Worm (Caenorhabditis elegans): ENCODE results near the gene K09E4.3.

K09E4.3 gene

ce11 chrII:14106164-14106563 lies 20.6 kb downstream of the K09E4.3 start:
- TF ChIP-seq klf-2 (GFP tag; conservative IDR thresholded peaks at IDR 0.05) (no peak), ztf-29 (GFP tag; IDR thresholded peaks at IDR 0.05) (no peak), ref-1 (GFP tag; conservative IDR thresholded peaks at IDR 0.05) (no peak), cog-1 (tag; optimal IDR thresholded peaks at IDR 0.05) (no peak), med-1 (GFP tag; optimal IDR thresholded peaks at IDR 0.05; ENCODE audit: insufficient read depth) (no peak), T22C8.4 (GFP tag; IDR thresholded peaks at IDR 0.05) (no peak), flt-1 (GFP tag; IDR thresholded peaks at IDR 0.05) (no peak), ztf-23 (GFP tag; IDR thresholded peaks at IDR 0.05) (no peak)

- TF ChIP-seq med-1 (GFP tag; optimal IDR thresholded peaks at IDR 0.05; ENCODE audit: insufficient read depth) (no peak), ref-1 (GFP tag; conservative IDR thresholded peaks at IDR 0.05) (no peak), cog-1 (tag; optimal IDR thresholded peaks at IDR 0.05) (no peak), ztf-23 (GFP tag; IDR thresholded peaks at IDR 0.05) (no peak), ztf-29 (GFP tag; IDR thresholded peaks at IDR 0.05) (no peak), tab-1 (GFP tag; IDR thresholded peaks at IDR 0.05) (no peak), T22C8.4 (GFP tag; IDR thresholded peaks at IDR 0.05) (no peak), klf-2 (GFP tag; conservative IDR thresholded peaks at IDR 0.05) (no peak), flt-1 (GFP tag; IDR thresholded peaks at IDR 0.05) (no peak)
Observed at ce11 chrII:14104470-14104869, 22.3 kb downstream of the K09E4.3 start, which contains the start of gene gur-4. gur-4 (plus strand) TSS chrII:14104770.

ce11 chrII:14102112-14102511 lies 24.6 kb downstream of the K09E4.3 start:
- TF ChIP-seq ref-1 (GFP tag; conservative IDR thresholded peaks at IDR 0.05): no peak
- no peak for TF ChIP-seq T22C8.4 (GFP tag; IDR thresholded peaks at IDR 0.05)
- no peak for TF ChIP-seq cog-1 (tag; optimal IDR thresholded peaks at IDR 0.05)
- no peak for TF ChIP-seq flt-1 (GFP tag; IDR thresholded peaks at IDR 0.05)
- TF ChIP-seq ztf-23 (GFP tag; IDR thresholded peaks at IDR 0.05): no peak
- no peak for TF ChIP-seq med-1 (GFP tag; optimal IDR thresholded peaks at IDR 0.05; ENCODE audit: insufficient read depth)

ce11 chrII:14100963-14101362 lies 25.8 kb downstream of the K09E4.3 start, which contains the start of gene bkip-1:
bkip-1 (plus strand) TSS chrII:14101263.
- TF ChIP-seq cog-1 (tag; optimal IDR thresholded peaks at IDR 0.05): no peak
- TF ChIP-seq klf-2 (GFP tag; conservative IDR thresholded peaks at IDR 0.05): no peak
- TF ChIP-seq ztf-29 (GFP tag; IDR thresholded peaks at IDR 0.05): no peak
- no peak for TF ChIP-seq tab-1 (GFP tag; IDR thresholded peaks at IDR 0.05)
- no peak for TF ChIP-seq flt-1 (GFP tag; IDR thresholded peaks at IDR 0.05)
- TF ChIP-seq ztf-23 (GFP tag; IDR thresholded peaks at IDR 0.05): no peak
- TF ChIP-seq ref-1 (GFP tag; conservative IDR thresholded peaks at IDR 0.05): no peak
- TF ChIP-seq T22C8.4 (GFP tag; IDR thresholded peaks at IDR 0.05): no peak
- TF ChIP-seq med-1 (GFP tag; optimal IDR thresholded peaks at IDR 0.05; ENCODE audit: insufficient read depth): no peak

- no peak for TF ChIP-seq med-1 (GFP tag; optimal IDR thresholded peaks at IDR 0.05; ENCODE audit: insufficient read depth)
- TF ChIP-seq ztf-29 (GFP tag; IDR thresholded peaks at IDR 0.05): no peak
Observed at ce11 chrII:14098348-14098747, 28.4 kb downstream of the K09E4.3 start.

ce11 chrII:14097518-14097917 lies 29.2 kb downstream of the K09E4.3 start, which contains the start of gene Y39G8C.2:
Y39G8C.2 (minus strand) TSS chrII:14097618.
- no peak for TF ChIP-seq ztf-23 (GFP tag; IDR thresholded peaks at IDR 0.05)
- TF ChIP-seq T22C8.4 (GFP tag; IDR thresholded peaks at IDR 0.05): no peak
- no peak for TF ChIP-seq ztf-29 (GFP tag; IDR thresholded peaks at IDR 0.05)
- TF ChIP-seq cog-1 (tag; optimal IDR thresholded peaks at IDR 0.05): no peak
- no peak for TF ChIP-seq ref-1 (GFP tag; conservative IDR thresholded peaks at IDR 0.05)
- TF ChIP-seq tab-1 (GFP tag; IDR thresholded peaks at IDR 0.05): no peak
- TF ChIP-seq med-1 (GFP tag; optimal IDR thresholded peaks at IDR 0.05; ENCODE audit: insufficient read depth): no peak
- no peak for TF ChIP-seq klf-2 (GFP tag; conservative IDR thresholded peaks at IDR 0.05)
- no peak for TF ChIP-seq flt-1 (GFP tag; IDR thresholded peaks at IDR 0.05)

ce11 chrII:14096814-14097213 lies 29.9 kb downstream of the K09E4.3 start:
- TF ChIP-seq ztf-23 (GFP tag; IDR thresholded peaks at IDR 0.05) (peak; percentile 3; the same call in 1 of the 2 replicates), flt-1 (GFP tag; IDR thresholded peaks at IDR 0.05) (0 out of 2 replicates have a peak, but pooled peaks have one; percentile 7), ref-1 (GFP tag; conservative IDR thresholded peaks at IDR 0.05) (no peak), klf-2 (GFP tag; conservative IDR thresholded peaks at IDR 0.05) (no peak)

ce11 chrII:14095875-14096274 lies 30.9 kb downstream of the K09E4.3 start:
- TF ChIP-seq T22C8.4 (GFP tag; IDR thresholded peaks at IDR 0.05) (no peak), ztf-23 (GFP tag; IDR thresholded peaks at IDR 0.05) (no peak), tab-1 (GFP tag; IDR thresholded peaks at IDR 0.05) (no peak), med-1 (GFP tag; optimal IDR thresholded peaks at IDR 0.05; ENCODE audit: insufficient read depth) (no peak), ref-1 (GFP tag; conservative IDR thresholded peaks at IDR 0.05) (no peak), flt-1 (GFP tag; IDR thresholded peaks at IDR 0.05) (no peak), ztf-29 (GFP tag; IDR thresholded peaks at IDR 0.05) (no peak)

- TF ChIP-seq med-1 (GFP tag; optimal IDR thresholded peaks at IDR 0.05; ENCODE audit: insufficient read depth) (no peak), flt-1 (GFP tag; IDR thresholded peaks at IDR 0.05) (no peak), tab-1 (GFP tag; IDR thresholded peaks at IDR 0.05) (no peak), ztf-23 (GFP tag; IDR thresholded peaks at IDR 0.05) (no peak), cog-1 (tag; optimal IDR thresholded peaks at IDR 0.05) (no peak), T22C8.4 (GFP tag; IDR thresholded peaks at IDR 0.05) (no peak), ref-1 (GFP tag; conservative IDR thresholded peaks at IDR 0.05) (no peak), ztf-29 (GFP tag; IDR thresholded peaks at IDR 0.05) (no peak), klf-2 (GFP tag; conservative IDR thresholded peaks at IDR 0.05) (no peak)
Observed at ce11 chrII:14094590-14094989, 32.2 kb downstream of the K09E4.3 start, which contains the start of gene col-87. col-87 (minus strand) TSS chrII:14094690.

ce11 chrII:14091182-14091581 lies 35.6 kb downstream of the K09E4.3 start:
- TF ChIP-seq med-1 (GFP tag; optimal IDR thresholded peaks at IDR 0.05; ENCODE audit: insufficient read depth): no peak
- TF ChIP-seq flt-1 (GFP tag; IDR thresholded peaks at IDR 0.05): no peak
- no peak for TF ChIP-seq klf-2 (GFP tag; conservative IDR thresholded peaks at IDR 0.05)
- TF ChIP-seq ref-1 (GFP tag; conservative IDR thresholded peaks at IDR 0.05): no peak
- no peak for TF ChIP-seq ztf-29 (GFP tag; IDR thresholded peaks at IDR 0.05)
- TF ChIP-seq T22C8.4 (GFP tag; IDR thresholded peaks at IDR 0.05): no peak
- no peak for TF ChIP-seq cog-1 (tag; optimal IDR thresholded peaks at IDR 0.05)
- TF ChIP-seq tab-1 (GFP tag; IDR thresholded peaks at IDR 0.05): no peak
- TF ChIP-seq ztf-23 (GFP tag; IDR thresholded peaks at IDR 0.05): no peak
